Worm (Caenorhabditis elegans): Measurements from ENCODE around the gene ceph-41.

Gene ceph-41

DNA sequence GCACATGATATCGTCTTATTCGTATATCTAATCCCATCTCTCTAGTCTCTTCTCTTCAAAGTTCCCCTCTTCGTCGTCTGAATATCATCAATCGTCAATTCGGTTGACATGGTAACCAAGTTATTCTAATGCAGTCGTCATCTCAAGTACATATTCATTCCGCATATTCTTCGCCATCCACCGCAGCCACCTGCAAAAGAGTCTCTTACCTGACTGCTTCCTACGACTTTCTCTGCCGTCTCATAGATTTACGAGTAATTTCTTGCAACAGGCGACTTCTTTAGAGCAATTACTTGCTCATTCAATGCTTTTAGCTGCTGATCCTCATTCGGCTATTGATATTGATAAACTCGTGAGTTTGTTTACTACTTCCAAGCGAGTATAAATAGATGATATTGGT, 428 bp downstream of the ceph-41 start:
- TF ChIP-seq Y56A3A.18 (GFP tag; IDR thresholded peaks at IDR 0.05) (no peak), nfya-2 (GFP tag; IDR thresholded peaks at IDR 0.05) (no peak), gei-17 (GFP tag; optimal IDR thresholded peaks at IDR 0.05) (no peak), egl-44 (GFP tag; IDR thresholded peaks at IDR 0.05) (no peak), aptf-3 (GFP tag; IDR thresholded peaks at IDR 0.05) (no peak), him-1 (tag; optimal IDR thresholded peaks at IDR 0.05) (no peak), ekl-4 (GFP tag; IDR thresholded peaks at IDR 0.05) (no peak), ztf-25 (GFP tag; IDR thresholded peaks at IDR 0.05) (no peak), lsl-1 (GFP tag; optimal IDR thresholded peaks at IDR 0.05) (no peak), lin-40 (tag; optimal IDR thresholded peaks at IDR 0.05) (no peak), pbrm-1 (GFP tag; IDR thresholded peaks at IDR 0.05) (no peak), nfyb-1 (GFP tag; IDR thresholded peaks at IDR 0.05) (no peak), ceh-40 (GFP tag; IDR thresholded peaks at IDR 0.05) (no peak), sdz-38 (tag; optimal IDR thresholded peaks at IDR 0.05) (no peak)

DNA sequence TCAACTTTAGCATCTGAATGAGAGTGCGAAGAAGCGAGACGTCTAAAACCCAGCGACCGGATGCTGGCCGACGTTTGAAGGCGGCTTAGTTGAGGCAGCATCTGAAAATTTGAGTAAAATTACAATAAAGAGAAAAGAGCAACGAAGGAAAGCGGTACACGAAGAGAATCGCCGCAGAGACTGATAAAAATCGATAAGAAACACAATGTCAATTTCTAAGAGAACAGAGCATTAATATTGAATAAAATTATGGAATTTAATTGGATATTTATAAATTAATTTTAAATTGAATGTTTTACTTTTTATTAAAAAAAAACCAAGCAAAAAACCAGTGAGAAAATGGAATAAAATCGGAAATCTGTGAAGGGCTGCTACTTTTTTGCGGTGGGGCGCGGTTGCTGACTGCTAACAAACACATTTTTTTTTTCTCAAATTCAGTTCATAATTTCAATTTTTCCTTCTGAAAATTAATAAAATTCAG, 3.2 kb downstream of the ceph-41 start, which contains the start of the genes ndub-11 and moc-3:
Gene ndub-11, minus strand, starts transcription at position 101 of the 481 bp plus-strand sequence.
Gene moc-3, plus strand, starts transcription at position 431 of the 481 bp plus-strand sequence.
- 0 out of 2 replicates have a peak, but pooled peaks have one; percentile 8 for TF ChIP-seq mcd-1 (GFP tag; IDR thresholded peaks at IDR 0.05)
- no peak for TF ChIP-seq C06A6.2 (GFP tag; conservative IDR thresholded peaks at IDR 0.05)

DNA sequence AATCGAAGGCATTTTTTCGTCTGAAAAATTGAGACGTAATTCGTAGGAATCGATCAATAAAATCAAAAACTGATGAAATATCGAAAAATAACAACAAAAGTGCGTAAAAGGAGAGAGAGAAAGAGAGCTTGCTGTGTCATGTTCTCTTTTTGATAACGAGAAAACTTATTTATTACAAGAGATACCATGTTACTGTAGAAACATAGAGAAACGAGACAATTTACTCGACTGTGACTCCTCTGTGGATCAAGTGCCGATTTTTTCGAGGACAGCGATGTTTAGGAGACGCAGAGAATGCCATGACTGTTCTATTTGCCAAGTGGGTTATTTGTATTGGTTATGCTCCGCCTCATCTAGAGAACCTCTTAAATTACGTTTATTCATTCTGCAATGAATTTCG, 6.5 kb downstream of the ceph-41 start, which contains the start of gene sph-1:
Gene sph-1, minus strand, starts transcription at position 23 of the 400 bp plus-strand sequence.
- TF ChIP-seq dox-1 (GFP tag; IDR thresholded peaks at IDR 0.05) (0 out of 2 replicates have a peak, but pooled peaks have one; percentile 26), B0336.3 (GFP tag; IDR thresholded peaks at IDR 0.05) (peak; percentile 61; the same call in 1 of the 2 replicates), Y53F4B.3 (GFP tag; IDR thresholded peaks at IDR 0.05) (no peak), bed-1 (GFP tag; IDR thresholded peaks at IDR 0.05) (no peak), lin-54 (GFP tag; optimal IDR thresholded peaks at IDR 0.05) (peak; percentile 0), madf-10 (tag; optimal IDR thresholded peaks at IDR 0.05) (peak; percentile 42), hmg-1.2 (GFP tag; IDR thresholded peaks at IDR 0.05) (peak; percentile 47; the same call in 1 of the 2 replicates), snpc-4 (GFP tag; optimal IDR thresholded peaks at IDR 0.05) (no peak), snpc-4 (tag; optimal IDR thresholded peaks at IDR 0.05) (no peak), attf-5 (GFP tag; optimal IDR thresholded peaks at IDR 0.05) (peak; percentile 48), nfyb-1 (GFP tag; IDR thresholded peaks at IDR 0.05) (0 out of 2 replicates have a peak, but pooled peaks have one; percentile 13), cebp-1 (GFP tag; IDR thresholded peaks at IDR 0.05) (no peak), cebp-1 (tag; optimal IDR thresholded peaks at IDR 0.05) (peak; percentile 57), lin-40 (tag; optimal IDR thresholded peaks at IDR 0.05) (peak; percentile 30), lin-26 (GFP tag; IDR thresholded peaks at IDR 0.05) (0 out of 2 replicates have a peak, but pooled peaks have one; percentile 15), tbp1 (GFP tag; optimal IDR thresholded peaks at IDR 0.05) (peak; percentile 0), ceh-27 (GFP tag; optimal IDR thresholded peaks at IDR 0.05) (peak; percentile 3), nhr-80 (tag; optimal IDR thresholded peaks at IDR 0.05) (peak; percentile 69), repo-1 (tag; optimal IDR thresholded peaks at IDR 0.05) (peak; percentile 51), snpc-1.3 (tag; optimal IDR thresholded peaks at IDR 0.05; ENCODE audit: insufficient read depth) (peak; percentile 4), sptf-2 (GFP tag; optimal IDR thresholded peaks at IDR 0.05) (no peak), pbrm-1 (GFP tag; IDR thresholded peaks at IDR 0.05) (no peak)
